Worm (Caenorhabditis elegans): ENCODE results near the gene ZK177.2.

ZK177.2 gene

DNA sequence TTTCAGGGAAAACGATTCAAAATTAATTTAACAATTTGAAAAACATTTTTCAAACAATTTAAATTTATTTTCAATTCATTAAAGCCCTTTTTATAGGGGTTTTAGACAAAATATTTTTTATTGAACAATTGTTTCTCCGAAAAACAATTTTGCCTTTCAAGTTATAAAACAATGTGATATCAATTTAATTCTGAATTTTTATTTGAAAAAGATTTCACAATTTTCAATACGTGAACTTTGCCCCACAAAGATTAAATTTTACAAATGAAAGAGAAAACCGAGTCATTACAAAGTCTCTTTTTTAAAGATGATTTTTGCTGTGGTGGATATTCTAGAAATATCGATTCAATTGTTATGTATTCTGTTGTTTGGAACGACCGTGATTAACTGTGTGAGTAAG is at the start of gene ZK177.2:
Gene ZK177.2, plus strand, starts transcription at position 301 of the 400 bp plus-strand sequence.
- no peak for TF ChIP-seq sea-1 (GFP tag; conservative IDR thresholded peaks at IDR 0.05)

DNA sequence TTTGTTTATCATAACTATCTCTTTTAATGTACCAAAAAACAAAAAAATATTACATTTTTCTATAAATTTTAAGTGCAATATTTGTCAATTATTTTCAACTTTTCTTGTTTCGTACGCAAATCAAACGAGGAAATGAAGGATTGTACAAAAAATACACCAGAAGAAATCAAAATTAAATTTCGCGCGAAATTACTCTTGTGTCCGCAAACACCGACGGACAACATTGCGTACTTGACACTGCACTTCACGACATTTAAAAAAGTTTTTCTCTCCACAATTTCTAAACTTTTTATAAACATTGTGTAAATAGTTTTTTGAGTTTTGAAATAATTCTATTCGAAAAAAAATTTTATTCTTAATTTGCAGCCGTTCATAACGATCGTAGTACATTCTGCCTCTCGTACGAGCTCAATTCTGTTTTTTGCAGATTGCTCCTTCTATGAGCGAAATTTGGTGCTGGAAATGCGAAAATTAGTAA is 45.0 kb upstream of the ZK177.2 start, which contains the start of gene mrps-16:
Gene mrps-16, plus strand, starts transcription at position 428 of the 478 bp plus-strand sequence.
- TF ChIP-seq hmg-4 (GFP tag; optimal IDR thresholded peaks at IDR 0.05) (no peak), pes-1 (GFP tag; IDR thresholded peaks at IDR 0.05) (0 out of 2 replicates have a peak, but pooled peaks have one; percentile 25), ceh-36 (tag; optimal IDR thresholded peaks at IDR 0.05) (no peak), aly-1 (tag; optimal IDR thresholded peaks at IDR 0.05) (no peak), F13C5.2 (tag; optimal IDR thresholded peaks at IDR 0.05) (peak; percentile 68), scrt-1 (GFP tag; IDR thresholded peaks at IDR 0.05) (no peak), B0310.2 (tag; optimal IDR thresholded peaks at IDR 0.05) (no peak), ceh-13 (GFP tag; optimal IDR thresholded peaks at IDR 0.05) (no peak)

DNA sequence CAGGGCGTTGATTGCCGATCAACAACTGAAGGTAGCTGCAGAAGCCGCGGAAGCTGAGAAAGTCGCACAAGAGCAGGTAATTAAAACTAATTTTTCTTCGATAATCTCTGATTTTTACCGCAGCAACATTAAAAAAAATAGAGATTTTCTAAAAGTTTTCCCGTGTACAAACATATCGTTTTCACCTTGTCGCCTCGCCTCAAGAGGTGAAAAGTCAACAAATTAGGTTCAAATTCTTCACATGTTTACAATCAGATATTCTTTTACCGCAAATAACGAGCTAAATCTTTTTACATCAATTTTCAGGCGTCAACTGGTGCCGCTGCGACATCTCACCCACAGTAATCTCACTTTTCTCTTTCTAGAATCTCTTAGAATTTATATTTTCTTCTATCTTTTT is 44.1 kb upstream of the ZK177.2 start, which contains the start of gene ilcr-2:
Gene ilcr-2, plus strand, starts transcription at position 301 of the 400 bp plus-strand sequence.
- no peak for TF ChIP-seq tbx-11 (GFP tag; IDR thresholded peaks at IDR 0.05)
- no peak for TF ChIP-seq aly-1 (tag; optimal IDR thresholded peaks at IDR 0.05)
- no peak for TF ChIP-seq hmg-4 (GFP tag; optimal IDR thresholded peaks at IDR 0.05)
- no peak for TF ChIP-seq ets-7 (tag; optimal IDR thresholded peaks at IDR 0.05)
- TF ChIP-seq flt-1 (GFP tag; IDR thresholded peaks at IDR 0.05) = no peak
- TF ChIP-seq B0310.2 (tag; optimal IDR thresholded peaks at IDR 0.05) = no peak
- no peak for TF ChIP-seq sea-1 (GFP tag; conservative IDR thresholded peaks at IDR 0.05)
- no peak for TF ChIP-seq tra-4 (tag; optimal IDR thresholded peaks at IDR 0.05)
- TF ChIP-seq ceh-36 (tag; optimal IDR thresholded peaks at IDR 0.05) = no peak
- TF ChIP-seq ama-1 (optimal IDR thresholded peaks at IDR 0.05) = no peak
- no peak for TF ChIP-seq hmbx-1 (tag; optimal IDR thresholded peaks at IDR 0.05)
- TF ChIP-seq tbx-37 (GFP tag; conservative IDR thresholded peaks at IDR 0.05) = no peak
- TF ChIP-seq ceh-13 (GFP tag; optimal IDR thresholded peaks at IDR 0.05) = no peak
- TF ChIP-seq F13C5.2 (tag; optimal IDR thresholded peaks at IDR 0.05) = no peak
- no peak for TF ChIP-seq hnd-1 (tag; optimal IDR thresholded peaks at IDR 0.05)
- TF ChIP-seq scrt-1 (GFP tag; IDR thresholded peaks at IDR 0.05) = no peak
- no peak for TF ChIP-seq pes-1 (GFP tag; IDR thresholded peaks at IDR 0.05)

DNA sequence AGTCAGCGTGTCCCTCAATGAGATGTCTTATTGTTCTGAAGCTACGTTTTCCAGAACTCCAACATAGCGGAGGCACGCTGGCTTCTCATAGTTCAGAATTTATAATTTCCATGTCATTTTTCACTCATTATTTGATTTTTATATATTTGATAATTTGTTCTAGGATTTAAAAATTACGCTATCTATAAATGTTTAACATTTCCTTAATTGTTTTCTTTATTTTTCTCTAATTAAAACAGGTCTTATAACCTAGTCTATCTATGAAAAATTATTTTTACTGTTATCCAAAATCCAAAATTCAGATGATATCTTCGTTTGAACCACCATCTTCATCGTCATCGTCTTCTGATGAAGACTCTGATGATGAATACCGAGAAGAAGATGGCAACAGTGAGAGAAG is 40.7 kb upstream of the ZK177.2 start, which contains the start of gene F56D1.1:
Gene F56D1.1, plus strand, starts transcription at position 301 of the 400 bp plus-strand sequence.
- TF ChIP-seq ceh-13 (GFP tag; optimal IDR thresholded peaks at IDR 0.05) (no peak), ama-1 (optimal IDR thresholded peaks at IDR 0.05) (no peak), pes-1 (GFP tag; IDR thresholded peaks at IDR 0.05) (no peak), scrt-1 (GFP tag; IDR thresholded peaks at IDR 0.05) (no peak), tbx-11 (GFP tag; IDR thresholded peaks at IDR 0.05) (no peak), B0310.2 (tag; optimal IDR thresholded peaks at IDR 0.05) (no peak), ceh-36 (tag; optimal IDR thresholded peaks at IDR 0.05) (no peak), aly-1 (tag; optimal IDR thresholded peaks at IDR 0.05) (no peak)

DNA sequence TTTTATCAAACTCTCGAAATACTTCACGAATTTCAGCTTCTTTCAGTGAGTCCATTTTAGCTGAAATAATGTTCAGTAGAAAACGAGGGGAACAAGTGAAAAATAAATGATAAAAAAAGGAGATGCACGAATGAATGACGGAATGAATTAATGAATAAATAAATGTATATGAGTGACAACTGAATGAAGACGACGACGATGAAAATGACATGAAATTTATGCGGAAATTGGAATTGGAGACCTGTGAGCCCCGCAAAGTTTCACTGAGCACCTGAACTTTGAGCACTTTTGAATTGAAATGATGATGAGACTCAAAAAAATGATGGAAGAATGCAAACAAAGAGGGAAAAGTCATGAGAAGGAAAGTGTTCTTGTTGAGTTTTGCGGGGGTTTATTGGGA is 37.0 kb upstream of the ZK177.2 start, which contains the start of gene cal-8:
Gene cal-8, minus strand, starts transcription at position 60 of the 400 bp plus-strand sequence.
- TF ChIP-seq B0310.2 (tag; optimal IDR thresholded peaks at IDR 0.05) = no peak
- TF ChIP-seq hmg-4 (GFP tag; optimal IDR thresholded peaks at IDR 0.05) = no peak
- no peak for TF ChIP-seq tbx-11 (GFP tag; IDR thresholded peaks at IDR 0.05)
- no peak for TF ChIP-seq aly-1 (tag; optimal IDR thresholded peaks at IDR 0.05)

DNA sequence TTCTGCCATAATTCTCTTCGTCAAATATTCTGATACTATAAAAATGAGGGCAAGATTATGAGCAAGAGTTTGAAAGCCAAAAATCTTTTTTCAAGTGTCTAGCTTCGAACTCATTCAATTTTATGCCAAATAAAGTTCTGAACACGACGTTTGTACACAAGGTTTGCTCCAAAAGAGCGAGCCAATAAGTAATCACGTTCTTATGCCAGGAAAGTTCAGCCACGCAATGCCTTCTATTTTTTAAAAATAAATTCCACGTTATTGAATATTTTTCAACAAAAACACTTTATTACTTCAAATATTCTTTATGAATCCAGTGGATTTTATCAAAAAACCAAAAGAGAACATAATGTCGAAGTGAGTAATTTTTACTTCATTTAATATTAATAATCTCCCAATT is 31.2 kb upstream of the ZK177.2 start, which contains the start of gene nep-5:
Gene nep-5, plus strand, starts transcription at position 301 of the 400 bp plus-strand sequence.
- TF ChIP-seq F13C5.2 (tag; optimal IDR thresholded peaks at IDR 0.05) (no peak), hnd-1 (tag; optimal IDR thresholded peaks at IDR 0.05) (no peak), aly-1 (tag; optimal IDR thresholded peaks at IDR 0.05) (no peak), hmg-4 (GFP tag; optimal IDR thresholded peaks at IDR 0.05) (no peak), tra-4 (tag; optimal IDR thresholded peaks at IDR 0.05) (no peak), pes-1 (GFP tag; IDR thresholded peaks at IDR 0.05) (no peak), tbx-11 (GFP tag; IDR thresholded peaks at IDR 0.05) (no peak), scrt-1 (GFP tag; IDR thresholded peaks at IDR 0.05) (no peak), ets-7 (tag; optimal IDR thresholded peaks at IDR 0.05) (no peak), hmbx-1 (tag; optimal IDR thresholded peaks at IDR 0.05) (no peak), B0310.2 (tag; optimal IDR thresholded peaks at IDR 0.05) (no peak), sea-1 (GFP tag; conservative IDR thresholded peaks at IDR 0.05) (no peak), ceh-13 (GFP tag; optimal IDR thresholded peaks at IDR 0.05) (no peak), ceh-36 (tag; optimal IDR thresholded peaks at IDR 0.05) (no peak), flt-1 (GFP tag; IDR thresholded peaks at IDR 0.05) (no peak), tbx-37 (GFP tag; conservative IDR thresholded peaks at IDR 0.05) (no peak), ama-1 (optimal IDR thresholded peaks at IDR 0.05) (no peak)

DNA sequence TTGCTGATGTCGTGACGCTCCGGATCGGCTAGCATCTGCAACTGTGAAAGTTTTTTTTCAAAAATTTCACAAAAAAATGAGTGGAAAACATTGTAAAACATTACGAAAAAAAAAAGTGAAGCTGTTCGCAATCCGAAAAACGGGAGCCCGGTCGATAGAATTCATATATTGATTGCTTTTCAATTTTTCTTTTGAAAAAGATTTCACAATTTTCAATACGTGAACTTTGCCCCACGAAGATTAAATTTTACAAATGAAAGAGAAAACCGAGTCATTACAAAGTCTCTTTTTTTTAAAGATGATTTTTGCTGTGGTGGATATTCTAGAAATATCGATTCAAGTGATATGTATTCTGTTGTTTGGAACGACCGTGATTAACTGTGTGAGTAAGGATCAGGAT is 24.6 kb upstream of the ZK177.2 start, which contains the start of gene F12A10.6:
Gene F12A10.6, minus strand, starts transcription at position 101 of the 400 bp plus-strand sequence.
- no peak for TF ChIP-seq ceh-13 (GFP tag; optimal IDR thresholded peaks at IDR 0.05)
- no peak for TF ChIP-seq tbx-37 (GFP tag; conservative IDR thresholded peaks at IDR 0.05)
- no peak for TF ChIP-seq pes-1 (GFP tag; IDR thresholded peaks at IDR 0.05)
- TF ChIP-seq aly-1 (tag; optimal IDR thresholded peaks at IDR 0.05) = no peak

DNA sequence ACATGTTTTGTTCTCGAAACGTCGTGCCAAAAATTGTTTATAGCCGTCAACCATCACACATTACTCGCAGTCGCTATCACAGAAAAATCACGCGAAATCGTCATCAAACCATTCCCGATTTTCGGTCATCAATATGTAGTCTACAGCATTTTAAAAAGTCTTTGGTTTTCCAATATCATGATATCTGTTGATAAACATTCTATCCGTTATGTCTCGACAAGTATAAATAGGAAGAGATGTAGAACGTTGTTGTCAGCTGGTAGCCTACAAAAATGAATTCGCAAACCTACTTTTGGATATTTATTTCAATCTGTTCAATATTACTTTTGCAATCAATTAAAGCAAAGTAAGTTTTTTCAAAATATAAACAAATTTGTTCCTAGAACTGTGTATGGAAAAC is 22.6 kb upstream of the ZK177.2 start, which contains the start of gene F12A10.1:
Gene F12A10.1, plus strand, starts transcription at position 166 of the 400 bp plus-strand sequence.
- TF ChIP-seq ceh-36 (tag; optimal IDR thresholded peaks at IDR 0.05) (no peak), F13C5.2 (tag; optimal IDR thresholded peaks at IDR 0.05) (no peak), ceh-13 (GFP tag; optimal IDR thresholded peaks at IDR 0.05) (no peak), hnd-1 (tag; optimal IDR thresholded peaks at IDR 0.05) (no peak), tbx-11 (GFP tag; IDR thresholded peaks at IDR 0.05) (no peak), flt-1 (GFP tag; IDR thresholded peaks at IDR 0.05) (no peak), scrt-1 (GFP tag; IDR thresholded peaks at IDR 0.05) (no peak), hmg-4 (GFP tag; optimal IDR thresholded peaks at IDR 0.05) (no peak), B0310.2 (tag; optimal IDR thresholded peaks at IDR 0.05) (no peak), tbx-37 (GFP tag; conservative IDR thresholded peaks at IDR 0.05) (no peak), sea-1 (GFP tag; conservative IDR thresholded peaks at IDR 0.05) (no peak), hmbx-1 (tag; optimal IDR thresholded peaks at IDR 0.05) (no peak), aly-1 (tag; optimal IDR thresholded peaks at IDR 0.05) (no peak), ets-7 (tag; optimal IDR thresholded peaks at IDR 0.05) (no peak), pes-1 (GFP tag; IDR thresholded peaks at IDR 0.05) (no peak), ama-1 (optimal IDR thresholded peaks at IDR 0.05) (no peak), tra-4 (tag; optimal IDR thresholded peaks at IDR 0.05) (no peak)
